Worm (Caenorhabditis elegans) whole organism, L2 larva: ENCODE results near the gene C55C3.6.
A peak's percentile ranks its signal among the peaks of the same experiment; 100 is the strongest.

Source experiments
- C34F6.9 ChIP-seq: fragments of 150-350 bp; optimal IDR thresholded peaks from 2 replicates; lab custom pipeline; 2014; ENCODE audit warnings: missing biosample characterization, missing genetic modification characterization
- F13H6.1 ChIP-seq: sonication (generic microtip); optimal IDR thresholded peaks from 2 replicates; lab custom pipeline; 2016; ENCODE audit warnings: missing genetic modification characterization, missing compliant biosample characterization
- R02D3.7 ChIP-seq: fragments of 150-350 bp; optimal IDR thresholded peaks from 2 replicates; lab custom pipeline; 2014; ENCODE audit warnings: missing biosample characterization, missing genetic modification characterization
- Y55F3AM.14 ChIP-seq: fragments of 200-800 bp; sonication (Bioruptor generic); optimal IDR thresholded peaks from 2 replicates; lab custom pipeline; 2018; ENCODE audit warnings: mild to moderate bottlenecking, missing genetic modification characterization, missing compliant biosample characterization
- ZK546.5 ChIP-seq: sonication (generic microtip); optimal IDR thresholded peaks from 2 replicates; lab custom pipeline; 2017; ENCODE audit warnings: missing biosample characterization, missing genetic modification characterization
- ama-1 ChIP-seq: fragments of 150-350 bp; optimal IDR thresholded peaks from 2 replicates; lab custom pipeline; 2018; ENCODE audit warnings: inconsistent platforms
- blmp-1 ChIP-seq: sonication (generic microtip); optimal IDR thresholded peaks from 2 replicates; lab custom pipeline; 2017; ENCODE audit warnings: missing genetic modification characterization, mild to moderate bottlenecking, missing compliant biosample characterization, antibody characterized with exemption, moderate library complexity; ENCODE audit not compliant: insufficient read depth
- ceh-16 ChIP-seq: fragments of 150-350 bp; optimal IDR thresholded peaks from 2 replicates; lab custom pipeline; 2014; ENCODE audit warnings: missing biosample characterization, missing genetic modification characterization
- ceh-82 ChIP-seq: fragments of 150-350 bp; optimal IDR thresholded peaks from 2 replicates; lab custom pipeline; 2014; ENCODE audit warnings: missing biosample characterization, missing genetic modification characterization
- crh-2 ChIP-seq: sonication (generic microtip); optimal IDR thresholded peaks from 2 replicates; lab custom pipeline; 2017; ENCODE audit warnings: missing biosample characterization, missing genetic modification characterization
- dmd-4 ChIP-seq: sonication (generic microtip); optimal IDR thresholded peaks from 2 replicates; lab custom pipeline; 2017; ENCODE audit warnings: missing biosample characterization, missing genetic modification characterization
- elt-1 ChIP-seq: fragments of 150-350 bp; optimal IDR thresholded peaks from 2 replicates; lab custom pipeline; 2014; ENCODE audit warnings: missing biosample characterization, missing genetic modification characterization
- fos-1 ChIP-seq: fragments of 150-350 bp; optimal IDR thresholded peaks from 2 replicates; lab custom pipeline; 2014; ENCODE audit warnings: missing biosample characterization, missing genetic modification characterization
- gmeb-1 ChIP-seq: fragments of 150-350 bp; optimal IDR thresholded peaks from 2 replicates; lab custom pipeline; 2014; ENCODE audit warnings: missing biosample characterization, missing genetic modification characterization
- lin-11 ChIP-seq: fragments of 150-350 bp; sonication (generic microtip); optimal IDR thresholded peaks from 2 replicates; lab custom pipeline; 2014; ENCODE audit warnings: missing biosample characterization, missing genetic modification characterization, inconsistent platforms, mixed read lengths
- lin-13 ChIP-seq: fragments of 150-350 bp; optimal IDR thresholded peaks from 2 replicates; lab custom pipeline; 2014; ENCODE audit warnings: missing biosample characterization, missing genetic modification reagents, missing genetic modification characterization
- lin-39 ChIP-seq: fragments of 150-350 bp; optimal IDR thresholded peaks from 2 replicates; lab custom pipeline; 2014; ENCODE audit warnings: missing biosample characterization, missing genetic modification reagents, missing genetic modification characterization
- lsy-2 ChIP-seq, 2 experiments: fragments of 150-350 bp in 1 of 2; sonication (generic microtip) in 1 of 2; optimal IDR thresholded peaks; 2 replicates each; lab custom pipeline; 2014 to 2017; ENCODE audit warnings: missing biosample characterization in 2 of 2, missing genetic modification characterization in 2 of 2
- mab-5 ChIP-seq: fragments of 150-350 bp; optimal IDR thresholded peaks from 2 replicates; lab custom pipeline; 2014; ENCODE audit warnings: missing biosample characterization, missing genetic modification characterization
- mbf-1 ChIP-seq: sonication (generic microtip); optimal IDR thresholded peaks from 2 replicates; lab custom pipeline; 2017; ENCODE audit warnings: missing biosample characterization, missing genetic modification characterization
- mdl-1 ChIP-seq, 2 experiments: fragments of 150-350 bp in 1 of 2; sonication (generic microtip) in 1 of 2; optimal IDR thresholded peaks; 2 replicates each; lab custom pipeline; 2017; ENCODE audit warnings: missing biosample characterization in 2 of 2, missing genetic modification characterization in 2 of 2
- nhr-10 ChIP-seq: sonication (generic microtip); optimal IDR thresholded peaks from 2 replicates; lab custom pipeline; 2017; ENCODE audit warnings: missing biosample characterization, missing genetic modification characterization
- nhr-11 ChIP-seq: fragments of 150-350 bp; optimal IDR thresholded peaks from 2 replicates; lab custom pipeline; 2014; ENCODE audit warnings: missing biosample characterization, missing genetic modification characterization
- nhr-12 ChIP-seq: fragments of 150-350 bp; optimal IDR thresholded peaks from 2 replicates; lab custom pipeline; 2014; ENCODE audit warnings: missing biosample characterization, missing genetic modification characterization
- nhr-21 ChIP-seq: fragments of 150-350 bp; optimal IDR thresholded peaks from 2 replicates; lab custom pipeline; 2014; ENCODE audit warnings: missing biosample characterization, missing genetic modification characterization
- nhr-23 ChIP-seq: fragments of 150-350 bp; optimal IDR thresholded peaks from 2 replicates; lab custom pipeline; 2014; ENCODE audit warnings: missing biosample characterization, missing genetic modification reagents, missing genetic modification characterization
- nhr-237 ChIP-seq: fragments of 150-350 bp; optimal IDR thresholded peaks from 2 replicates; lab custom pipeline; 2014; ENCODE audit warnings: missing biosample characterization, missing genetic modification characterization
- nhr-25 ChIP-seq: fragments of 150-350 bp; sonication (generic microtip); optimal IDR thresholded peaks from 3 replicates; lab custom pipeline; 2014; ENCODE audit warnings: missing biosample characterization, missing genetic modification characterization
- nhr-77 ChIP-seq: fragments of 150-350 bp; optimal IDR thresholded peaks from 2 replicates; lab custom pipeline; 2014; ENCODE audit warnings: missing biosample characterization, missing genetic modification characterization
- peb-1 ChIP-seq: fragments of 150-350 bp; optimal IDR thresholded peaks from 2 replicates; lab custom pipeline; 2014; ENCODE audit warnings: missing biosample characterization, missing genetic modification characterization
- sem-4 ChIP-seq: fragments of 150-350 bp; optimal IDR thresholded peaks from 2 replicates; lab custom pipeline; 2014; ENCODE audit warnings: missing biosample characterization, missing genetic modification reagents, missing genetic modification characterization
- sma-3 ChIP-seq: sonication (generic microtip); optimal IDR thresholded peaks from 2 replicates; lab custom pipeline; 2016; ENCODE audit warnings: missing genetic modification reagents, missing genetic modification characterization, missing compliant biosample characterization
- sma-9 ChIP-seq, 2 experiments: fragments of 150-350 bp in 1 of 2; sonication (generic microtip) in 1 of 2; optimal IDR thresholded peaks; 2 replicates each; lab custom pipeline; 2014 to 2016; ENCODE audit warnings: missing genetic modification characterization in 2 of 2, mild to moderate bottlenecking in 1 of 2, missing biosample characterization in 1 of 2, missing compliant biosample characterization in 1 of 2, missing genetic modification reagents in 1 of 2, moderate library complexity in 1 of 2
- snpc-4 ChIP-seq: fragments of 150-350 bp; optimal IDR thresholded peaks from 2 replicates; lab custom pipeline; 2014; ENCODE audit warnings: missing biosample characterization, missing genetic modification characterization
- unc-39 ChIP-seq: fragments of 150-350 bp; optimal IDR thresholded peaks from 2 replicates; lab custom pipeline; 2014; ENCODE audit warnings: missing biosample characterization, missing genetic modification characterization
- unc-55 ChIP-seq: fragments of 150-350 bp; sonication (generic microtip); optimal IDR thresholded peaks from 3 replicates; lab custom pipeline; 2014; ENCODE audit warnings: missing biosample characterization, missing genetic modification reagents, missing genetic modification characterization
- unc-62 ChIP-seq: fragments of 150-350 bp; optimal IDR thresholded peaks from 2 replicates; lab custom pipeline; 2014; ENCODE audit warnings: missing biosample characterization, missing genetic modification reagents, missing genetic modification characterization
- zag-1 ChIP-seq: fragments of 150-350 bp; optimal IDR thresholded peaks from 2 replicates; lab custom pipeline; 2014; ENCODE audit warnings: missing biosample characterization, missing genetic modification characterization
- ztf-1 ChIP-seq: fragments of 200-800 bp; sonication (Bioruptor generic); conservative IDR thresholded peaks from 2 replicates; pipeline ENCODE4 v1.3.6; 2022; ENCODE audit warnings: missing genetic modification characterization, missing compliant biosample characterization
- ztf-11 ChIP-seq: sonication (generic microtip); optimal IDR thresholded peaks from 2 replicates; lab custom pipeline; 2017; ENCODE audit warnings: missing biosample characterization, missing genetic modification characterization
- ztf-4 ChIP-seq: fragments of 150-350 bp; optimal IDR thresholded peaks from 2 replicates; lab custom pipeline; 2014; ENCODE audit warnings: missing biosample characterization, missing genetic modification characterization

Gene C55C3.6

ce11 chrIV:5715341-5716112, 32.5 kb downstream of the C55C3.6 start:
- TF ChIP-seq nhr-23 (tag; lab: Kevin White, UChicago) (no peak), lin-13 (GFP tag; lab: Kevin White, UChicago) (no peak), nhr-77 (tag; lab: Kevin White, UChicago) (no peak), C34F6.9 (tag; lab: Kevin White, UChicago) (no peak), ceh-16 (tag; lab: Kevin White, UChicago) (no peak), sem-4 (no peak), nhr-237 (no peak), blmp-1 (tag; lab: Kevin White, UChicago) (no peak), sma-9 (GFP tag; optimal IDR thresholded peaks at IDR 0.05; lab: Kevin White, UChicago) (no peak), sma-9 (tag; optimal IDR thresholded peaks at IDR 0.05; lab: Kevin White, UChicago) (no peak), unc-55 (no peak), lin-39 (tag; lab: Kevin White, UChicago) (no peak), ceh-82 (tag; lab: Kevin White, UChicago) (no peak), ztf-1 (no peak), fos-1 (tag; lab: Kevin White, UChicago) (no peak), sma-3 (GFP tag; lab: Kevin White, UChicago) (no peak)
- TF ChIP-seq, all 48 proteins: peak for 0

DNA sequence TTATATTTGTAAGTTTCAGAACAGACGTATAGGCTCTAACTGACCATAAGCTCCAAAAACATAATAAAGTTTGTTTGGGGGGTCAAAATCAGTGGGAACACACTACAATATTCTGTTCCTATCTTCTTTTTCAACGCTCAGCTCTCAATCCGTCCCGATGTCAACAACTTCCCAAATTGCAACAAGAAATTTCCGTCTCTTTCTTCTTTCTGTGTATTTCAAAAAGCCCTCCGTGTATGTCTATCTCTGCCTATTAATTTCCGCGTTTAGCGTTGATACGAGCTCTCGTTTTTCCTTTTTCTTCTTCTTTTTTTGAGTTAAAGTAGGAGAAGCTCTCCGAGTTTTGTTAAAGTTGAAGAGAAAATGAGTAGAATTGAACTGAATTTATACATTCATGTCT, 40.7 kb downstream of the C55C3.6 start:
- no peak for TF ChIP-seq snpc-4
- TF ChIP-seq gmeb-1 (tag; lab: Kevin White, UChicago), result no peak
- TF ChIP-seq nhr-11, result no peak
- TF ChIP-seq blmp-1 (tag; lab: Kevin White, UChicago), result no peak
- no peak for TF ChIP-seq F13H6.1 (tag; lab: Kevin White, UChicago)
- no peak for TF ChIP-seq nhr-12 (tag; lab: Kevin White, UChicago)

DNA sequence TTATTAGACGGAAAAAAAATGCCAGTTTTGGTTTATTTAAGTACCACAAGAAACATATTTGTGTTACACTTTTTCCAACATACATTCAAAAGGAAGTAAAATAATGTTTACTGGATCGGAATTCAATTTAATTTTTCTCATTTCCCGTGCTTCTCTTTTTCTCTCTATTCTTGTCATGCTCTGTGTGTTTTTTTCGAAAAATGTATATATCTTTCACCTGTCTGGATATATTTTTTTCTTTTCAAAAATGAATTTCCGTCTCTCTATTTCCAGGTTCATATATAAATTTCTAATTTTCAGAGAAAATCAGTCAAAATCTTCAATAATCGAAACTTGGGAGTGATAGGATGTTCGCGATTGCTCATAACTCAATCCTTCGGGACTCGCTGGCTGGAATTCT, 42.3 kb downstream of the C55C3.6 start, which contains the start of gene H35B03.1:
H35B03.1 (plus strand) TSS at position 301 of the 400 bp plus-strand sequence.
- TF ChIP-seq unc-62 (GFP tag; lab: Kevin White, UChicago), result no peak
- no peak for TF ChIP-seq nhr-237
- TF ChIP-seq nhr-25 (tag; lab: Kevin White, UChicago), result no peak
- no peak for TF ChIP-seq ceh-16 (tag; lab: Kevin White, UChicago)
- no peak for TF ChIP-seq ceh-82 (tag; lab: Kevin White, UChicago)
- TF ChIP-seq R02D3.7 (tag; lab: Kevin White, UChicago), result no peak
- no peak for TF ChIP-seq lin-39 (tag; lab: Kevin White, UChicago)
- TF ChIP-seq snpc-4, result no peak
- no peak for TF ChIP-seq lin-11 (tag; lab: Kevin White, UChicago)
- no peak for TF ChIP-seq C34F6.9 (tag; lab: Kevin White, UChicago)
- no peak for TF ChIP-seq nhr-77 (tag; lab: Kevin White, UChicago)
- no peak for TF ChIP-seq Y55F3AM.14 (GFP tag; lab: Kevin White, UChicago)
- TF ChIP-seq ztf-1, result no peak
- TF ChIP-seq unc-55, result no peak

DNA sequence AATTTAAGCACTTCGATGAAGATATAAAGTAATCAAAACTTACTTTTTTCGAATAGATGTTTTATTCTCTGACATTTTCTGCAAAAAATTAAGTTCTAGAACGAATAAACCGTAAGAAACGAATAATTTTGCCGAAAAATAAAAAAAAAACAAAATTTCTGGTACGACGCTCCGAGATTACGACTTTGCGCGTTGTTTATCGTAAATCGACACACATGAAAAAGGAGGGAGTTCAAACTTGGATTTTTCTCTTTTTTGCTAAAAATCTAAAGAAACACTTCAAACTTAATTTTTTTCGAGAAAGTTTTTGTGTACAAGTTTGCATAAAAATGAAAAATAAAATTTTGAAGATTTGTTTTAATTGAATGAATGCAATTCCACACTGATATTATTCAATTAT, 48.6 kb downstream of the C55C3.6 start, which contains the start of gene H35B03.2:
H35B03.2 (minus strand) TSS at position 78 of the 400 bp plus-strand sequence.
- peak; percentile 11 for TF ChIP-seq fos-1 (tag; lab: Kevin White, UChicago)
- TF ChIP-seq sma-9 (GFP tag; optimal IDR thresholded peaks at IDR 0.05; lab: Kevin White, UChicago), result peak; percentile 47
- TF ChIP-seq sma-9 (tag; optimal IDR thresholded peaks at IDR 0.05; lab: Kevin White, UChicago), result no peak
- TF ChIP-seq nhr-237, result no peak
- TF ChIP-seq Y55F3AM.14 (GFP tag; lab: Kevin White, UChicago), result no peak
- TF ChIP-seq ztf-4 (tag; lab: Kevin White, UChicago), result no peak
- TF ChIP-seq elt-1 (tag; lab: Kevin White, UChicago), result no peak
- no peak for TF ChIP-seq nhr-77 (tag; lab: Kevin White, UChicago)
- peak; percentile 51 for TF ChIP-seq lin-13 (GFP tag; lab: Kevin White, UChicago)
- peak; percentile 97 for TF ChIP-seq R02D3.7 (tag; lab: Kevin White, UChicago)
- TF ChIP-seq lin-11 (tag; lab: Kevin White, UChicago), result no peak
- TF ChIP-seq gmeb-1 (tag; lab: Kevin White, UChicago), result peak; percentile 98
- TF ChIP-seq nhr-21 (tag; lab: Kevin White, UChicago), result peak; percentile 34
- no peak for TF ChIP-seq sem-4
- TF ChIP-seq crh-2, result peak; percentile 70
- TF ChIP-seq mab-5 (tag; lab: Kevin White, UChicago), result peak; percentile 24
- no peak for TF ChIP-seq peb-1 (tag; lab: Kevin White, UChicago)
- TF ChIP-seq C34F6.9 (tag; lab: Kevin White, UChicago), result peak; percentile 73
- TF ChIP-seq unc-39, result no peak
- peak; percentile 64 to 88 for TF ChIP-seq lsy-2 (tag; optimal IDR thresholded peaks at IDR 0.05; lab: Kevin White, UChicago)
- no peak for TF ChIP-seq nhr-10 (tag; lab: Kevin White, UChicago)
- no peak for TF ChIP-seq ztf-11 (tag; lab: Kevin White, UChicago)
- no peak for TF ChIP-seq dmd-4
- TF ChIP-seq nhr-12 (tag; lab: Kevin White, UChicago), result no peak
- TF ChIP-seq nhr-11, result no peak
- peak; percentile 90 for TF ChIP-seq unc-55
- peak; percentile 53 for TF ChIP-seq sma-3 (GFP tag; lab: Kevin White, UChicago)
- no peak for TF ChIP-seq ZK546.5 (tag; lab: Kevin White, UChicago)
- no peak for TF ChIP-seq mdl-1 (tag; optimal IDR thresholded peaks at IDR 0.05; lab: Kevin White, UChicago)
- TF ChIP-seq nhr-23 (tag; lab: Kevin White, UChicago), result no peak
- no peak for TF ChIP-seq mbf-1 (tag; lab: Kevin White, UChicago)
- TF ChIP-seq ama-1 (lab: Kevin White, UChicago), result no peak
- TF ChIP-seq zag-1 (tag; lab: Kevin White, UChicago), result no peak
- TF ChIP-seq nhr-25 (tag; lab: Kevin White, UChicago), result peak; percentile 69
- TF ChIP-seq ztf-1, result no peak
- TF ChIP-seq F13H6.1 (tag; lab: Kevin White, UChicago), result peak; percentile 36
